Fruit fly (Drosophila melanogaster): ENCODE results near the gene eIF4E5.

DNA sequence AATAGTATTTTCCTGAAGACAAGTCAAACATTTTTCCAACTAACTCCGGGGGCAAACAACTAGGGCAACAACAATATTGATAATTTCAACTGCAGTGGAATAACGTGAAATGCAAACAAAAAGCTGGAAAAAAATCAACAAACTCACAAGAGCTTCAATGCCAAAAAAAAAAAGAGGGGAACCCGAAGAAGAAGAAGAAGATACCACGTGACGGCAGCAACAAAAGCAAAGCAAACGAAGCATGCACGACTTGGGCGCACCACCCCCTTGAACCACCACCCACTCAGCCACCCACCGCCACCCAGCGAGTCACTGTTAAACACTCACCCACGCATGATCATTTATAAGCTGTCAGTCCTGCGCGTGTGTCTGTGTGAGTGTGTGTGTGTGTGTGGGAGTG is 34.9 kb upstream of the eIF4E5 start:
- TF ChIP-seq CTCF (optimal IDR thresholded peaks at IDR 0.05) (no peak), CG8478 (optimal IDR thresholded peaks at IDR 0.05) (no peak)

All from S2 (cell line).